Worm (Caenorhabditis elegans) whole organism, L4 larva: Measurements from ENCODE around the gene zip-9.
A peak's percentile ranks its signal among the peaks of the same experiment; 100 is the strongest.

Experiments used
- F26F4.8 ChIP-seq: fragments of 200-800 bp; sonication (Bioruptor generic); conservative IDR thresholded peaks from 2 replicates; pipeline ENCODE4 v1.3.6; 2022; ENCODE audit warnings: missing genetic modification characterization, missing compliant biosample characterization
- F37D6.2 ChIP-seq: sonication (generic microtip); optimal IDR thresholded peaks from 2 replicates; lab custom pipeline; 2016; ENCODE audit warnings: mild to moderate bottlenecking, missing genetic modification characterization, missing compliant biosample characterization
- Y5F2A.4 ChIP-seq: fragments of 200-800 bp; sonication (Bioruptor generic); optimal IDR thresholded peaks from 2 replicates; lab custom pipeline; 2018; ENCODE audit warnings: mild to moderate bottlenecking, missing genetic modification characterization, missing compliant biosample characterization
- Y75B8A.6 ChIP-seq: fragments of 200-800 bp; sonication (Bioruptor generic); IDR thresholded peaks from 2 replicates; pipeline ENCODE4 v1.3.6; 2022; ENCODE audit warnings: missing genetic modification reagents, missing genetic modification characterization, missing compliant biosample characterization
- aha-1 ChIP-seq: fragments of 150-350 bp; peaks from one replicate; lab custom pipeline; 2014; ENCODE audit warnings: missing biosample characterization, missing genetic modification characterization
- ama-1 ChIP-seq: fragments of 150-350 bp; optimal IDR thresholded peaks from 2 replicates; lab custom pipeline; 2014; ENCODE audit warnings: inconsistent platforms, mixed read lengths
- ceh-28 ChIP-seq: fragments of 150-350 bp; optimal IDR thresholded peaks from 2 replicates; lab custom pipeline; 2014; ENCODE audit warnings: missing biosample characterization, missing genetic modification reagents, missing genetic modification characterization
- ceh-44 ChIP-seq: fragments of 200-800 bp; sonication (Bioruptor generic); IDR thresholded peaks from 2 replicates; pipeline ENCODE4 v1.3.6; 2022; ENCODE audit warnings: missing genetic modification reagents, missing genetic modification characterization, missing compliant biosample characterization
- ces-1 ChIP-seq: fragments of 150-350 bp; sonication (generic microtip); optimal IDR thresholded peaks from 4 replicates; lab custom pipeline; 2014; ENCODE audit warnings: missing biosample characterization, missing genetic modification reagents, missing genetic modification characterization
- cey-2 ChIP-seq: sonication (generic microtip); optimal IDR thresholded peaks from 3 replicates; lab custom pipeline; 2017; ENCODE audit warnings: missing genetic modification characterization, mild to moderate bottlenecking, missing compliant biosample characterization, antibody characterized with exemption, borderline replicate concordance; ENCODE audit not compliant: insufficient read depth
- dmd-6 ChIP-seq: fragments of 200-800 bp; sonication (Bioruptor generic); IDR thresholded peaks from 2 replicates; pipeline ENCODE4 v1.3.6; 2022; ENCODE audit warnings: missing genetic modification reagents, missing genetic modification characterization, missing compliant biosample characterization
- dmd-8 ChIP-seq: fragments of 200-800 bp; sonication (Bioruptor generic); IDR thresholded peaks from 2 replicates; pipeline ENCODE4 v1.3.6; 2022; ENCODE audit warnings: missing genetic modification characterization, missing compliant biosample characterization
- dmd-9 ChIP-seq: fragments of 200-800 bp; sonication (Bioruptor generic); IDR thresholded peaks from 2 replicates; pipeline ENCODE4 v1.3.6; 2022; ENCODE audit warnings: missing genetic modification reagents, missing genetic modification characterization, missing compliant biosample characterization
- dpl-1 ChIP-seq: fragments of 150-350 bp; optimal IDR thresholded peaks from 2 replicates; lab custom pipeline; 2014; ENCODE audit warnings: missing biosample characterization, missing genetic modification reagents, missing genetic modification characterization
- duxl-1 ChIP-seq: sonication (generic microtip); optimal IDR thresholded peaks from 2 replicates; lab custom pipeline; 2016; ENCODE audit warnings: mild to moderate bottlenecking, missing genetic modification characterization, moderate library complexity, missing compliant biosample characterization; ENCODE audit not compliant: poor library complexity
- dve-1 ChIP-seq: sonication (generic microtip); optimal IDR thresholded peaks from 2 replicates; lab custom pipeline; 2017; ENCODE audit warnings: antibody characterized with exemption, mild to moderate bottlenecking, missing genetic modification characterization, missing compliant biosample characterization; ENCODE audit not compliant: insufficient read depth
- egl-43 ChIP-seq: fragments of 200-800 bp; sonication (Bioruptor generic); IDR thresholded peaks from 2 replicates; pipeline ENCODE4 v1.3.6; 2022; ENCODE audit warnings: missing genetic modification reagents, missing genetic modification characterization, missing compliant biosample characterization
- fkh-10 ChIP-seq: fragments of 150-350 bp; optimal IDR thresholded peaks from 2 replicates; lab custom pipeline; 2014; ENCODE audit warnings: missing biosample characterization, missing genetic modification reagents, missing genetic modification characterization
- hif-1 ChIP-seq, 2 experiments: sonication (generic microtip); optimal IDR thresholded peaks; 2 replicates each; lab custom pipeline; 2016 to 2017; ENCODE audit warnings: missing compliant biosample characterization in 2 of 2, missing genetic modification characterization in 2 of 2, missing genetic modification reagents in 2 of 2, missing genotype in 2 of 2, mild to moderate bottlenecking in 1 of 2
- jun-1 ChIP-seq: fragments of 150-350 bp; optimal IDR thresholded peaks from 2 replicates; lab custom pipeline; 2014; ENCODE audit warnings: missing biosample characterization, missing genetic modification reagents, missing genetic modification characterization
- lim-7 ChIP-seq: fragments of 200-800 bp; sonication (Bioruptor generic); IDR thresholded peaks from 2 replicates; pipeline ENCODE4 v1.3.6; 2022; ENCODE audit warnings: missing genetic modification characterization, missing compliant biosample characterization
- lin-1 ChIP-seq: fragments of 200-800 bp; sonication (Bioruptor generic); IDR thresholded peaks from 2 replicates; pipeline ENCODE4 v1.3.6; 2022; ENCODE audit warnings: missing genetic modification reagents, missing genetic modification characterization, missing compliant biosample characterization
- lin-13 ChIP-seq: fragments of 150-350 bp; optimal IDR thresholded peaks from 2 replicates; lab custom pipeline; 2014; ENCODE audit warnings: missing biosample characterization, missing genetic modification reagents, missing genetic modification characterization
- lin-15B ChIP-seq: fragments of 150-350 bp; sonication (generic microtip); optimal IDR thresholded peaks from 3 replicates; lab custom pipeline; 2014; ENCODE audit warnings: missing biosample characterization, missing genetic modification characterization
- lin-29 ChIP-seq: fragments of 200-800 bp; sonication (Bioruptor generic); IDR thresholded peaks from 2 replicates; pipeline ENCODE4 v1.3.6; 2022; ENCODE audit warnings: missing genetic modification reagents, missing genetic modification characterization, missing compliant biosample characterization
- lsy-2 ChIP-seq, 2 experiments: fragments of 150-350 bp in 1 of 2; sonication (generic microtip) in 1 of 2; optimal IDR thresholded peaks; 2 replicates each; lab custom pipeline; 2014 to 2017; ENCODE audit warnings: missing biosample characterization in 2 of 2, missing genetic modification characterization in 2 of 2
- mdl-1 ChIP-seq, 2 experiments: fragments of 150-350 bp in 1 of 2; sonication (generic microtip) in 1 of 2; optimal IDR thresholded peaks; 2 replicates each; lab custom pipeline; 2014 to 2017; ENCODE audit warnings: missing biosample characterization in 2 of 2, missing genetic modification characterization in 2 of 2
- mep-1 ChIP-seq: fragments of 150-350 bp; sonication (generic microtip); optimal IDR thresholded peaks from 3 replicates; lab custom pipeline; 2014; ENCODE audit warnings: missing biosample characterization, missing genetic modification characterization
- mxl-2 ChIP-seq: fragments of 200-800 bp; sonication (Bioruptor generic); conservative IDR thresholded peaks from 2 replicates; pipeline ENCODE4 v1.3.6; 2022; ENCODE audit warnings: missing genetic modification reagents, missing genetic modification characterization, missing compliant biosample characterization
- mxl-3 ChIP-seq: fragments of 200-800 bp; sonication (Bioruptor generic); optimal IDR thresholded peaks from 2 replicates; lab custom pipeline; 2018; ENCODE audit warnings: mild to moderate bottlenecking, missing genetic modification characterization, missing compliant biosample characterization
- nhr-102 ChIP-seq: sonication (generic microtip); optimal IDR thresholded peaks from 2 replicates; lab custom pipeline; 2016; ENCODE audit warnings: mild to moderate bottlenecking, missing genetic modification characterization, moderate library complexity, missing compliant biosample characterization
- nhr-111 ChIP-seq: fragments of 200-800 bp; sonication (Bioruptor generic); optimal IDR thresholded peaks from 2 replicates; lab custom pipeline; 2018; ENCODE audit warnings: mild to moderate bottlenecking, missing genetic modification characterization, missing compliant biosample characterization
- nhr-25 ChIP-seq: sonication (generic microtip); optimal IDR thresholded peaks from 2 replicates; lab custom pipeline; 2017; ENCODE audit warnings: missing genetic modification characterization, mild to moderate bottlenecking, missing compliant biosample characterization, antibody characterized with exemption, moderate library complexity, borderline replicate concordance; ENCODE audit not compliant: insufficient read depth
- nhr-41 ChIP-seq: fragments of 200-800 bp; sonication (Bioruptor generic); IDR thresholded peaks from 2 replicates; pipeline ENCODE4 v1.3.6; 2022; ENCODE audit warnings: missing genetic modification reagents, missing genetic modification characterization, missing compliant biosample characterization
- nhr-42 ChIP-seq: fragments of 200-800 bp; sonication (Bioruptor generic); IDR thresholded peaks from 2 replicates; pipeline ENCODE4 v1.3.6; 2022; ENCODE audit warnings: missing genetic modification characterization, missing compliant biosample characterization
- nhr-48 ChIP-seq: sonication (generic microtip); optimal IDR thresholded peaks from 2 replicates; lab custom pipeline; 2016; ENCODE audit warnings: mild to moderate bottlenecking, missing genetic modification characterization, missing compliant biosample characterization
- nhr-6 ChIP-seq: fragments of 150-350 bp; optimal IDR thresholded peaks from 2 replicates; lab custom pipeline; 2014; ENCODE audit warnings: missing biosample characterization, missing genetic modification characterization
- nhr-76 ChIP-seq: fragments of 150-350 bp; optimal IDR thresholded peaks from 2 replicates; lab custom pipeline; 2014; ENCODE audit warnings: missing biosample characterization, missing genetic modification characterization
- nhr-77 ChIP-seq: fragments of 150-350 bp; optimal IDR thresholded peaks from 2 replicates; lab custom pipeline; 2014; ENCODE audit warnings: missing biosample characterization, missing genetic modification characterization
- set-16 ChIP-seq: fragments of 200-800 bp; sonication (Bioruptor generic); IDR thresholded peaks from 2 replicates; pipeline ENCODE4 v1.3.6; 2022; ENCODE audit warnings: missing genetic modification reagents, missing genetic modification characterization, missing compliant biosample characterization
- snpc-4 ChIP-seq: fragments of 150-350 bp; optimal IDR thresholded peaks from 2 replicates; lab custom pipeline; 2014; ENCODE audit warnings: missing biosample characterization, missing genetic modification characterization
- spr-3 ChIP-seq: fragments of 200-800 bp; sonication (Bioruptor generic); optimal IDR thresholded peaks from 2 replicates; lab custom pipeline; 2018; ENCODE audit warnings: mild to moderate bottlenecking, missing genetic modification characterization, missing compliant biosample characterization
- tag-97 ChIP-seq: fragments of 200-800 bp; sonication (Bioruptor generic); IDR thresholded peaks from 2 replicates; pipeline ENCODE4 v1.3.6; 2022; ENCODE audit warnings: missing genetic modification characterization, missing compliant biosample characterization
- unc-39 ChIP-seq: sonication (generic microtip); optimal IDR thresholded peaks from 2 replicates; lab custom pipeline; 2017; ENCODE audit warnings: missing biosample characterization, missing genetic modification characterization
- zfp-3 ChIP-seq: fragments of 200-800 bp; sonication (Bioruptor generic); conservative IDR thresholded peaks from 2 replicates; pipeline ENCODE4 v1.3.6; 2022; ENCODE audit warnings: missing genetic modification reagents, missing genetic modification characterization, missing compliant biosample characterization
- zip-11 ChIP-seq: fragments of 200-800 bp; sonication (Bioruptor generic); IDR thresholded peaks from 2 replicates; pipeline ENCODE4 v1.3.6; 2022; ENCODE audit warnings: missing genetic modification characterization, missing compliant biosample characterization

The zip-9 gene

ce11 chrV:10940571-10940991 lies 1.7 kb upstream of the zip-9 start (continued):
- TF ChIP-seq dpl-1 (peak; percentile 36), nhr-111 (GFP tag; lab: Kevin White, UChicago) (no peak), ama-1 (lab: Kevin White, UChicago) (peak; percentile 58), zfp-3 (no peak), dve-1 (tag; lab: Kevin White, UChicago) (peak; percentile 88), hif-1 (tag; optimal IDR thresholded peaks at IDR 0.05; lab: Kevin White, UChicago) (peak in 1 of 2 experiments; percentile 51), spr-3 (no peak), Y75B8A.6 (GFP tag; lab: Robert Waterston, UW) (no peak), nhr-77 (peak; percentile 66), mep-1 (tag; lab: Kevin White, UChicago) (peak; percentile 65), dmd-8 (no peak), lim-7 (GFP tag; lab: Robert Waterston, UW) (no peak), nhr-25 (tag; lab: Kevin White, UChicago) (no peak), F37D6.2 (tag; lab: Kevin White, UChicago) (peak; percentile 33), lin-15B (tag; lab: Kevin White, UChicago) (no peak), Y5F2A.4 (no peak), aha-1 (peak; percentile 49), snpc-4 (tag; lab: Kevin White, UChicago) (no peak), zip-11 (GFP tag; lab: Robert Waterston, UW) (no peak), jun-1 (tag; lab: Kevin White, UChicago) (no peak), dmd-9 (GFP tag; lab: Robert Waterston, UW) (no peak), mxl-3 (GFP tag; lab: Kevin White, UChicago) (peak; percentile 75), unc-39 (tag; lab: Kevin White, UChicago) (no peak), lin-1 (GFP tag; lab: Robert Waterston, UW) (no peak; the same call in 1 of the 2 replicates), lin-13 (GFP tag; lab: Kevin White, UChicago) (peak; percentile 67), ceh-44 (GFP tag; lab: Robert Waterston, UW) (no peak), dmd-6 (GFP tag; lab: Robert Waterston, UW) (peak; percentile 85; the same call in 1 of the 2 replicates), lin-29 (no peak), cey-2 (tag; lab: Kevin White, UChicago) (peak; percentile 51), F26F4.8 (no peak), ces-1 (no peak)
- TF ChIP-seq, all 104 proteins: peak for 39

ce11 chrV:10941150-10941549 lies 1.1 kb upstream of the zip-9 start, which contains the start of gene F17C11.26:
TSS of gene F17C11.26 (plus strand) at chrV:10941450.
- no peak for TF ChIP-seq nhr-76 (tag; lab: Kevin White, UChicago)
- no peak for TF ChIP-seq egl-43
- no peak for TF ChIP-seq nhr-41
- TF ChIP-seq nhr-42 (GFP tag; lab: Robert Waterston, UW) = no peak
- TF ChIP-seq aha-1 = no peak
- TF ChIP-seq tag-97 (GFP tag; lab: Robert Waterston, UW) = no peak
- TF ChIP-seq nhr-102 (tag; lab: Kevin White, UChicago) = no peak
- TF ChIP-seq mxl-2 (GFP tag; lab: Robert Waterston, UW) = no peak

DNA sequence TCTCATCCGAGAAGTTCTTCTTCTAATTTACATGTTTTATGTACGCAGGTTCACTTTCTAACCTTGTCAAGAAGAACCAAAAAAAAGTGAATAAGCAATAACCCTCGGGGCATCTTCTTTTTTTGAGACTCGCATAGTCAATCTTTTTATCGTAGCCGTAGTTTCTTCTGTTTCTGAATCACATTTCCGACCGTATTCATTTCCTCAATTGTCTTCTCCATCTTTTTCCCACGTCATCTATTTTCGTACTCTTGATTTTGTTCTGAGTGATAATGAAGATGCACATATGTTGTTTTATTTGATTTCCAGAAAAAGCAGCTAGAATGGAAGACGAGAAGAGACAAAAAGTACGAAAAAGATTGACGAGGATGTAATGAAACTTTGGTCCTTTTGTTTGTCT lies 2.6 kb downstream of the zip-9 start:
- peak; percentile 32 for TF ChIP-seq ces-1
- no peak for TF ChIP-seq dmd-9 (GFP tag; lab: Robert Waterston, UW)
- TF ChIP-seq fkh-10 (GFP tag; lab: Kevin White, UChicago) = peak; percentile 70
- peak in 1 of 2 experiments; percentile 9 for TF ChIP-seq lsy-2 (tag; optimal IDR thresholded peaks at IDR 0.05; lab: Kevin White, UChicago)
- no peak for TF ChIP-seq nhr-48 (tag; lab: Kevin White, UChicago)
- no peak for TF ChIP-seq mdl-1 (tag; optimal IDR thresholded peaks at IDR 0.05; lab: Kevin White, UChicago)
- no peak for TF ChIP-seq nhr-6 (tag; lab: Kevin White, UChicago)
- TF ChIP-seq zfp-3 = no peak
- no peak for TF ChIP-seq ceh-28 (tag; lab: Kevin White, UChicago)
- no peak for TF ChIP-seq spr-3
- no peak for TF ChIP-seq duxl-1 (tag; lab: Kevin White, UChicago)
- no peak for TF ChIP-seq set-16 (GFP tag; lab: Robert Waterston, UW)
